Fruit fly (Drosophila melanogaster) ovary, adult (tissue): Measurements from ENCODE around the gene Grip.

Experiments
- CG17801 ChIP-seq: fragments of 200-800 bp; optimal IDR thresholded peaks from 2 replicates; lab custom pipeline; 2019; ENCODE audit warnings: missing biosample characterization, mild to moderate bottlenecking, missing genetic modification characterization, moderate library complexity; ENCODE audit not compliant: partially characterized antibody

The Grip gene

dm6 chrX:5965517-5966397 is at the start of gene Grip:
TSS of gene Grip (plus strand) at chrX:5966279.
- TF ChIP-seq CG17801 (GFP tag; lab: Kevin White, UChicago), result no peak

- TF ChIP-seq CG17801 (GFP tag; lab: Kevin White, UChicago), result no peak
Observed at dm6 chrX:5916494-5917309, 49.4 kb upstream of the Grip start, which contains the start of the genes Shmt and CG3726. TSS of gene Shmt (minus strand) at chrX:5916797. TSS of gene CG3726 (plus strand) at chrX:5917097.

DNA sequence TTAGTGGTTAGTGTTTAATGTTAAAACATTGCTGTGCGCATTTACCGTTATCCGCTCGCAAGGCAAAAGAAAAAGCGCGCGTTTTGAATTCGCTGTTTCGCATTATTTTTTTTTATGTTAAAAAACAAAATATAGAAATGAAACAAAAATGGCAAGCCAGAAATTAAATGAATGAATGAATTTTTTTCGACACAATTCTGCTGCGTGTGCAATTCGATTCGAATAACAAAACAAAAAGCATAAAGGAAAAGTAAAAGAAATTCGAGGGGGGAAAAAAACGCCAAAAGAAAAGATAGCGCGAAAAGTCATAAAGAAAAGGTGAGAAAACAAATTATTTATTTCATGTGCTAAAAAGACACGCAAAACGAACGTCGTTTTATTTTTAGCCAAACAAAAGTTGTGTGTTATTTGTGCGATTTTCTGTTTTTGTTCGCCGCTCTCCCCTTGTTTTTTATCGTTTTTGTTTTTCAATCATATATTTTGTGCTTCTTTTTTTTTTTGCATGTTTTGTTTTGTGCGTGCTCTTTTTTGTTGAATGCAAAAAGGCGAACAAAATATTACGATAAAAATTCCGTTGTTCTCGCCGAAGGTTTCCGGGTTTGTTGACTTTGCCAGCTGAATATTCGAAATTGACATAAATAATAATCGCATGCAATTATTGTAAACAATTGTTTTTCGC is 48.6 kb upstream of the Grip start:
- peak; percentile 25 for TF ChIP-seq CG17801 (GFP tag; lab: Kevin White, UChicago)

DNA sequence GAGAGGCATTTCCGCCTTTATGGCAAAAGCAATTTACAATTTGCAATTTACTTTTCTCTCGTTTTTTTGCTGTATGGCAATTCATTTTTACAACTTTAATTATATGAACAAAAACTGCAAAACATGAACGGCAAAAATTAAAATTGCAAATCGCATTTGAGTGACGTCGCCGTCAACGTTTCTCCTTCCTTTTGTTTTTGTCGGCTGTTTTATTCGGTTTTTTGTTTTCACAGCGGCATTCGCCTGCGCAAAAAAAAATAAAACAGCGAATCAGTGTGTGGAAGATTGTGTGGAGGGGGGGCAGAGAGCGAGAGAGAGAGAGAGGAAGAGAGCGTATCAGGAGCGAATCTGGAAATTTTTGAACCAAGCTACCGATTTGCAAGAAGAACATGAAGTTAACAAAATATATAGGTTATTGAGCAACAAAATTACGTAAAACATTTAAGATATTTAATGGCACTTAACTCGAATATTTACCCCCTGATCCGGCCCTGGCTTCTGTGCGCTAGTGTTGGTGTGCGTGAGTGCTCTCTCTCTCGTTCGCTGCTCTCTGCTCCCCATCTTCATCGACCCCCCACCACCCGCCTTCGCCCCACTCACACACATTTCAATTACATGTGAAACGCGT is 47.5 kb upstream of the Grip start:
- TF ChIP-seq CG17801 (GFP tag; lab: Kevin White, UChicago), result peak; percentile 94

DNA sequence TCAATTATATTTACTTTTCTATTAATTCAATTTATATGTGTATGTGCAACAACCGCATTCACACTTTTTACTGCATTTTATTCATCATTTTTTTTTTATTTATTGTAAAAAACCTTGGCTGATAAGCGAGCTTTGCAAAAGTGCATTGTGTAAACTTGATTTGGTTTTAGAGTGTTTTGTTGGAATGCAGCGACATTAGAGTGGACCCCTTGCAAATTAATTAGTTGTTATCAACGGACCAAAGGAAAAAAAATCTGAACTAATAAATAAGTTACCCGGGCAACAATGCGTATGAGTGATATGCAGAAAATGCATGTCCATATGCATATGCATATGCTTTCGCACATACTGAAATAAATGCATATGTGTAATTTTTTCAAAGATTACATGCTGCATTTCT is 45.1 kb upstream of the Grip start:
- no peak for TF ChIP-seq CG17801 (GFP tag; lab: Kevin White, UChicago)

- no peak for TF ChIP-seq CG17801 (GFP tag; lab: Kevin White, UChicago)
Observed at dm6 chrX:5922057-5922456, 44.0 kb upstream of the Grip start.

DNA sequence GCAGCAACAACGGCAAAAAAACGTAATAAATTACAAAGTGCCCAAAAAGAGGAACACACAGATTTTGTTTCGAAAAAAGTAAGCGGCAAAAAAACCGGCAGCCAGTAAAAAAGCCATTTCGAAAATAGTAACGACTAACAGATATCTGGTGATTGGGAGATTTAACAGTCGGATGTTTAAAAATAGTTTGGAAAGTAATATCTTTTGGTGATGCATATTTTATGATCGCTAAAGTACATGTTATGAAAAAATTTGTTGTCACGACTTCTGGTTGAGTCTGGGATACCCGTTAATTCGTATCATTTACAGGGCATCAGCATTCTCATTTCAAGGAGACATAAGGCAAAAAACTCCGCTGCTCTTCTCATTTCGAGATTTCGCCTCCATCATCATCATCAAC is 43.0 kb upstream of the Grip start:
- TF ChIP-seq CG17801 (GFP tag; lab: Kevin White, UChicago), result no peak

DNA sequence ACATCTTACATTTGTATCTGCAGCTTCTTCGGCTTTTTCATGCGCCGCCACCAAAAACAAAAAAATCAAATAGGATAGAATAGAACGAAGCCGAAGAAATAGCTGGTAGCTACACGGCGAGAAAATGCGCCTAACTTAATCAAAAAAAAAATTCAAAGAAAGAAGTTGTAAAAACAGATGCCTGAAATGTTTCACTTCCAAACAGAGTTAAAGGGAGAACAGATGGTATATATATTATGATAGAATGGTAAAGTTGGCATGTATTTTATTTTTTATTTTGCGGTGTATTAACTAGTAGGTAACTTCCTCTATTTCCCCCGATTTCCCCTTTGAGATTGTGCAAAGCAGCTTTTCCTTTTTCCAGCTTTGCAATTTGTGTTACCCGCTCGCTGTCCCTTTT is 41.7 kb upstream of the Grip start:
- TF ChIP-seq CG17801 (GFP tag; lab: Kevin White, UChicago), result no peak

dm6 chrX:5925793-5926418 is 40.2 kb upstream of the Grip start:
- TF ChIP-seq CG17801 (GFP tag; lab: Kevin White, UChicago), result peak; percentile 73

DNA sequence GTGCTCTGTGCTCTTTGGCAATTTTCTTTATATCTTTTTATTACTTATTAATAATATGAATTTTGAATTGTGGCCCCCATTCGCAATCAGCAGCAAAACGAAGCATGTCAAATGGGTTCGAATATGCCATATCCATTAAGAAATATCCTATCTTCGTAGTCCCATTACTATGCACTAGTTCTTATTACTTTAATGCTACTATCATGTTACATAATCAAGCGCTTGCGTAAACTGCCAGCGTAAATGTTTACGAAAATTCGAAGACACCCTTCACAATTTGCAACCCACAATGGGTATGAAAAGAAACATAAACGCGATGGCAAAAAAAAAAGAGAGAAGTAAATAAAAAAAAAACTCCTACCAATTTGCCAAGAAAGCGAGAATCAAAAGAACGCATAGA is 39.4 kb upstream of the Grip start:
- peak; percentile 47 for TF ChIP-seq CG17801 (GFP tag; lab: Kevin White, UChicago)

dm6 chrX:5932345-5932995 is 33.6 kb upstream of the Grip start:
- peak; percentile 95 for TF ChIP-seq CG17801 (GFP tag; lab: Kevin White, UChicago)

- peak; percentile 80 for TF ChIP-seq CG17801 (GFP tag; lab: Kevin White, UChicago)
Observed at dm6 chrX:5935072-5935738, 30.9 kb upstream of the Grip start.

DNA sequence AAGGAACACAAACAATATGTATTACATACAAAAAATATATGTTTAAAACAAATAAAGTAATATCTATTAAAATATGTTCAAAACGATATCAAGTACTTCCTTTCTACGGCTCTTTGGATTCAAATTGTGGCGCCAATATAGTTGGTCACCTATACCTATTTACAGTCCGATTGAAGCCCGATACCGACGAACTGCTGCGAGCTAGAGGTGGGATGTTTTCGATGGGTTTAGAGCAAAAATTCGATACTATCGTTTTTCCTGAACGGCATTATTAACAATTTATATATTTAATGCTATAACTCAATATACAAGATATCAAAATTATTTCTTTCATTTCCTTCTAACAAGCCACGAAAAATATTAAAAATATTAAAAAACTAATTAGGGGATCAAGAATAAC is 24.3 kb upstream of the Grip start:
- TF ChIP-seq CG17801 (GFP tag; lab: Kevin White, UChicago), result no peak
